Worm (Caenorhabditis elegans) whole organism, mixed stage, embryonic: ENCODE measurements around the gene T02D1.8.

Experiments used
- blmp-1 ChIP-seq: fragments of 150-350 bp; optimal IDR thresholded peaks from 2 replicates; lab custom pipeline; 2014; ENCODE audit warnings: missing biosample characterization, missing genetic modification characterization
- elt-3 ChIP-seq: fragments of 150-350 bp; optimal IDR thresholded peaks from 2 replicates; lab custom pipeline; 2014; ENCODE audit warnings: missing biosample characterization, missing genetic modification characterization
- flh-1 ChIP-seq: fragments of 200-800 bp; sonication (Bioruptor generic); optimal IDR thresholded peaks from 2 replicates; lab custom pipeline; 2018; ENCODE audit warnings: mild to moderate bottlenecking, missing genetic modification characterization, moderate library complexity, missing compliant biosample characterization
- lin-13 ChIP-seq: fragments of 150-350 bp; optimal IDR thresholded peaks from 2 replicates; lab custom pipeline; 2014; ENCODE audit warnings: missing biosample characterization, missing genetic modification characterization
- lin-32 ChIP-seq: fragments of 200-800 bp; sonication (Bioruptor generic); optimal IDR thresholded peaks from 2 replicates; lab custom pipeline; 2018; ENCODE audit warnings: mild to moderate bottlenecking, missing genetic modification characterization, missing compliant biosample characterization
- lsy-2 ChIP-seq: fragments of 150-350 bp; optimal IDR thresholded peaks from 2 replicates; lab custom pipeline; 2014; ENCODE audit warnings: missing biosample characterization, missing genetic modification characterization
- nhr-12 ChIP-seq: fragments of 150-350 bp; optimal IDR thresholded peaks from 2 replicates; lab custom pipeline; 2014; ENCODE audit warnings: missing biosample characterization, missing genetic modification characterization
- nhr-28 ChIP-seq: fragments of 150-350 bp; optimal IDR thresholded peaks from 2 replicates; lab custom pipeline; 2014; ENCODE audit warnings: missing biosample characterization, missing genetic modification characterization
- pha-4 ChIP-seq: fragments of 150-350 bp; optimal IDR thresholded peaks from 2 replicates; lab custom pipeline; 2018; ENCODE audit warnings: missing biosample characterization, missing genetic modification reagents, missing genetic modification characterization
- snpc-4 ChIP-seq: fragments of 150-350 bp; optimal IDR thresholded peaks from 2 replicates; lab custom pipeline; 2014; ENCODE audit warnings: missing biosample characterization, missing genetic modification characterization
- unc-39 ChIP-seq: fragments of 150-350 bp; optimal IDR thresholded peaks from 2 replicates; lab custom pipeline; 2014; ENCODE audit warnings: missing biosample characterization, missing genetic modification characterization
- zip-8 ChIP-seq: fragments of 150-350 bp; optimal IDR thresholded peaks from 2 replicates; lab custom pipeline; 2014; ENCODE audit warnings: missing biosample characterization, missing genetic modification characterization
- ztf-11 ChIP-seq: fragments of 150-350 bp; optimal IDR thresholded peaks from 2 replicates; lab custom pipeline; 2014; ENCODE audit warnings: missing biosample characterization, missing genetic modification characterization

DNA sequence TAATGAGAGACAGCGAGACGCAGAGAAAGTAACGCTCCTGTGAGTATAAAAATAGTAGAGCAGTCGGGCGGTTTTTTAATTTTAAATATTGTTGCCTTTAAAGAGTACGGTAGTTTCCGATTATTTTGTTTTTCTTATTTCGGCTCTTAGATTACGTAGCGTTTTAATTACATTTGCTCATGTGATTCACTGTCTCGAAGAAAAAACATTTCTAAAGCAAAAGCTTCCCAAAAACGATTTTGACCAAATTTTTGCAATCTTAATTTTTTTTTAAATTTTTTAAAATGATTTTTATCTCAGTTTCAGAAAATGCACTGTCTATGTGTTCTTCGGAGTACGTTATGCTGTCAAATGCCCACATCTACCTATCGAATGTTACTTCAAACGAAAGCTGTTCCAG, 11.2 kb downstream of the T02D1.8 start, which contains the start of gene haf-1:
- TF ChIP-seq elt-3, result no peak
- TF ChIP-seq unc-39 (tag; lab: Kevin White, UChicago), result no peak
- TF ChIP-seq lin-13 (tag; lab: Kevin White, UChicago), result no peak
- no peak for TF ChIP-seq ztf-11 (tag; lab: Kevin White, UChicago)
- TF ChIP-seq nhr-12, result no peak
- TF ChIP-seq lsy-2, result no peak
- TF ChIP-seq pha-4, result no peak
- no peak for TF ChIP-seq blmp-1 (tag; lab: Kevin White, UChicago)
- TF ChIP-seq nhr-28 (tag; lab: Kevin White, UChicago), result no peak
- no peak for TF ChIP-seq snpc-4 (tag; lab: Kevin White, UChicago)
- no peak for TF ChIP-seq flh-1 (GFP tag; lab: Kevin White, UChicago)
- no peak for TF ChIP-seq lin-32 (GFP tag; lab: Kevin White, UChicago)
- TF ChIP-seq zip-8 (tag; lab: Kevin White, UChicago), result no peak
